Worm (Caenorhabditis elegans): ENCODE results near the gene pcca-1.

- TF ChIP-seq ama-1 (optimal IDR thresholded peaks at IDR 0.05) (no peak), pqm-1 (tag; optimal IDR thresholded peaks at IDR 0.05) (no peak), ztf-11 (tag; optimal IDR thresholded peaks at IDR 0.05) (no peak), daf-12 (tag; optimal IDR thresholded peaks at IDR 0.05) (no peak), ceh-82 (tag; optimal IDR thresholded peaks at IDR 0.05) (no peak), mml-1 (tag; optimal IDR thresholded peaks at IDR 0.05) (no peak), nhr-12 (tag; optimal IDR thresholded peaks at IDR 0.05) (no peak), pha-4 (tag; optimal IDR thresholded peaks at IDR 0.05) (no peak), unc-62 (GFP tag; optimal IDR thresholded peaks at IDR 0.05) (no peak), fos-1 (tag; optimal IDR thresholded peaks at IDR 0.05) (no peak), mdl-1 (tag; optimal IDR thresholded peaks at IDR 0.05) (no peak), ceh-28 (tag; optimal IDR thresholded peaks at IDR 0.05) (no peak)
Observed at ce11 chrX:7636037-7636436, 24.7 kb downstream of the pcca-1 start.

Data from whole organism, L3 larva.